Worm (Caenorhabditis elegans): ENCODE measurements around the gene clc-29.
A peak's percentile ranks its signal among the peaks of the same experiment; 100 is the strongest.
"Not testable (repeated sequence)": the region's sequence is repeated elsewhere in the genome, so short reads cannot be mapped to it uniquely, and the experiment has no call there.

Gene clc-29

DNA sequence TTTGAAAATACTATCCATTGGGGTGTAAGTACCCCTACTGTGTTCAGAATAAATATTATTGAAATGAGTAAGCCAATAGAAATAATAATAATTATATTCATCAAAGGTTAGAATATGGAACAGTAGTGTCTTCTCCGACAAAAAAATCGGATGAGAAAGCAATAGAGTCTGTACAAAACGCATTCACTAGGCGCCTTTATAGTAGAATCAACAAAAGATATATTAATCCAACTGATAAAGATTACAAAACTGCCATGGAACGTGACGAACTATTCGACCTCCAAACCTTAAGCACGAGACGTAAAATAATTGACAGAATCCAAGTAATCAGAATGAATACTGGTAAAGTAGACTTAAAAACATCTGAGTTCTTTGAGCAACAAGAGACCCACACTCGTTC is at the start of gene clc-29:
Gene clc-29, minus strand, starts transcription at position 101 of the 400 bp plus-strand sequence.
- not testable (repeated sequence) for TF ChIP-seq nhr-102, nhr-11, lir-3 (tag; optimal IDR thresholded peaks at IDR 0.05)

DNA sequence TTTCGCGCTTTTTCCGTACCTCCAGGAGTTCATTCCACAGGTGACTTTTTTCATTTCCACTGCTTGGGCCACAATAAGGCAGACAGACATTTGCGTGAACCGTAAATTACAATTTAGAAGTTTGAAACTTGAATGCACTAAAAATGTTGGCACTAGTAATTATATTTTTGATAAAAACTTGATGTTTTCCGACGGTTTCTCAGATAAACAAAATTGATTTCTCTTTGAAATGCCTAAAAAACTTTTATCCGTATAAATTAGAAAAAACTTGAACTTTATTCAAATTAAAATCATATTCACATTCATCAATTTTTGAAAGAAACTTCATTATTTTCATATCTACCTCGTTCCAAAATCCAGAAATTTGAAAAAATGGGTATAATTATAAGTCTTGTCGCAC is 48.0 kb upstream of the clc-29 start, which contains the start of gene ZK353.3:
Gene ZK353.3, plus strand, starts transcription at position 301 of the 400 bp plus-strand sequence.
- no peak for TF ChIP-seq Y5F2A.4 (GFP tag; optimal IDR thresholded peaks at IDR 0.05)
- TF ChIP-seq mdt-29 (GFP tag; IDR thresholded peaks at IDR 0.05), result no peak
- TF ChIP-seq jun-1 (tag; optimal IDR thresholded peaks at IDR 0.05), result no peak
- TF ChIP-seq ceh-20 (GFP tag; IDR thresholded peaks at IDR 0.05), result no peak
- TF ChIP-seq zag-1 (tag; optimal IDR thresholded peaks at IDR 0.05), result no peak
- no peak for TF ChIP-seq php-3 (GFP tag; IDR thresholded peaks at IDR 0.05)
- TF ChIP-seq mxl-3 (GFP tag; optimal IDR thresholded peaks at IDR 0.05), result no peak
- TF ChIP-seq egl-43 (GFP tag; IDR thresholded peaks at IDR 0.05), result no peak
- TF ChIP-seq nhr-6 (tag; optimal IDR thresholded peaks at IDR 0.05), result no peak
- no peak for TF ChIP-seq cey-2 (tag; optimal IDR thresholded peaks at IDR 0.05; ENCODE audit: borderline replicate concordance, insufficient read depth)
- no peak for TF ChIP-seq T26A8.4 (GFP tag; IDR thresholded peaks at IDR 0.05)
- no peak for TF ChIP-seq ctbp-1 (GFP tag; IDR thresholded peaks at IDR 0.05)
- TF ChIP-seq set-16 (GFP tag; IDR thresholded peaks at IDR 0.05), result no peak
- no peak for TF ChIP-seq aly-2 (tag; optimal IDR thresholded peaks at IDR 0.05)
- no peak for TF ChIP-seq hif-1 (tag; optimal IDR thresholded peaks at IDR 0.05)
- TF ChIP-seq pqm-1 (tag; optimal IDR thresholded peaks at IDR 0.05), result no peak
- no peak for TF ChIP-seq nhr-42 (GFP tag; IDR thresholded peaks at IDR 0.05)
- no peak for TF ChIP-seq mes-2 (tag; optimal IDR thresholded peaks at IDR 0.05; ENCODE audit: poor library complexity, severe bottlenecking)

ce11 chrIII:8394374-8395302 is 46.9 kb upstream of the clc-29 start, which contains the start of gene ZK353.10:
Gene ZK353.10, minus strand, starts transcription at chrIII:8394424.
- TF ChIP-seq T26A8.4 (GFP tag; IDR thresholded peaks at IDR 0.05) (no peak), unc-62 (GFP tag; optimal IDR thresholded peaks at IDR 0.05 in 1 of 2) (peak in 1 of 2 experiments; percentile 26), unc-62 (tag; optimal IDR thresholded peaks at IDR 0.05) (no peak), lsy-2 (tag; optimal IDR thresholded peaks at IDR 0.05) (peak in 1 of 2 experiments; percentile 18), aha-1 (tag) (peak; percentile 93)

DNA sequence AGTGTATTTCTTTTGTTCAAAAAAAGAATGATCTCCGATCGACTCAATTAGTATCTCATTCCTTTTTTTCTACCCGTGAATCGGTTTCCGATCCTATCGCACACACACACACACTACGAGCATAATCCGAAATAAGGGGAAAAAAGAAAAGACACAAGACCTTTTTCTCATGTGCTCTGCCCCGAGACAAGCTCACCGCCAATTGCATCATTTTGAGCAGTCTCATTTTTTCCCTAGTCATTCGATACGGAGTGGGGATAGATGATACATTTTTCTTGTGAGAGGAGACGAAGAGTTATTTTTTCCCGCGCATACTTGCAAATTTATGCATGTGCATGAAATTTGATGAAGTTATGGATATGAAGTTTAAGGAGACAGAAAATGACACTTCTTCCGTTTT is 44.6 kb upstream of the clc-29 start:
- TF ChIP-seq lim-7 (GFP tag; IDR thresholded peaks at IDR 0.05), result no peak
- no peak for TF ChIP-seq ZK337.2 (GFP tag; IDR thresholded peaks at IDR 0.05)
- TF ChIP-seq F44E2.7 (GFP tag; IDR thresholded peaks at IDR 0.05), result no peak
- TF ChIP-seq hlh-30 (tag; optimal IDR thresholded peaks at IDR 0.05; ENCODE audit: insufficient read depth), result peak; percentile 85
- no peak for TF ChIP-seq madf-5 (GFP tag; IDR thresholded peaks at IDR 0.05)
- TF ChIP-seq T20F7.1 (GFP tag; optimal IDR thresholded peaks at IDR 0.05), result no peak
- TF ChIP-seq ceh-62 (tag; optimal IDR thresholded peaks at IDR 0.05), result no peak
- TF ChIP-seq ZK546.5 (tag; optimal IDR thresholded peaks at IDR 0.05), result no peak
- no peak for TF ChIP-seq fos-1 (tag; optimal IDR thresholded peaks at IDR 0.05)
- peak in 1 of 2 experiments; percentile 4 for TF ChIP-seq unc-62 (GFP tag; optimal IDR thresholded peaks at IDR 0.05 in 1 of 2)
- no peak for TF ChIP-seq unc-62 (tag; optimal IDR thresholded peaks at IDR 0.05)
- TF ChIP-seq zag-1 (tag; optimal IDR thresholded peaks at IDR 0.05), result no peak
- no peak for TF ChIP-seq nhr-41 (GFP tag; IDR thresholded peaks at IDR 0.05)
- TF ChIP-seq lsy-2 (tag; optimal IDR thresholded peaks at IDR 0.05), result peak; percentile 33 to 56
- no peak for TF ChIP-seq nhr-77 (tag; optimal IDR thresholded peaks at IDR 0.05)
- no peak for TF ChIP-seq zfp-2 (tag; optimal IDR thresholded peaks at IDR 0.05)
- peak in 1 of 2 experiments; percentile 28 for TF ChIP-seq mdl-1 (tag; optimal IDR thresholded peaks at IDR 0.05)
- no peak for TF ChIP-seq mes-2 (tag; optimal IDR thresholded peaks at IDR 0.05; ENCODE audit: poor library complexity, severe bottlenecking)
- TF ChIP-seq ceh-28 (tag; optimal IDR thresholded peaks at IDR 0.05), result no peak
- peak; percentile 27 for TF ChIP-seq fkh-10 (GFP tag; optimal IDR thresholded peaks at IDR 0.05)
- TF ChIP-seq dmd-6 (GFP tag; IDR thresholded peaks at IDR 0.05), result peak; percentile 14; the same call in 1 of the 2 replicates
